Fruit fly (Drosophila melanogaster) whole organism, embryonic: Measurements from ENCODE around the gene simj.

Experiments used
- CG1024 ChIP-seq: fragments of 200-800 bp; sonication (Bioruptor generic); IDR thresholded peaks from 2 replicates; pipeline ENCODE4 v1.3.6; 2022; ENCODE audit warnings: missing biosample characterization, missing genetic modification characterization
- CG10274 ChIP-seq: fragments of 200-800 bp; sonication (Bioruptor generic); optimal IDR thresholded peaks from 3 replicates; lab custom pipeline; 2017; ENCODE audit warnings: missing biosample characterization, mild to moderate bottlenecking, missing genetic modification characterization
- CG10959 ChIP-seq: fragments of 200-800 bp; sonication (Bioruptor generic); IDR thresholded peaks from 2 replicates; pipeline ENCODE4 v1.3.6; 2022; ENCODE audit warnings: missing biosample characterization, missing genetic modification characterization
- CG11456 ChIP-seq: fragments of 200-800 bp; sonication (Bioruptor generic); IDR thresholded peaks from 3 replicates; pipeline ENCODE4 v1.3.6; 2022; ENCODE audit warnings: missing biosample characterization, missing genetic modification characterization
- CG11504 ChIP-seq: fragments of 200-800 bp; sonication (Bioruptor generic); optimal IDR thresholded peaks from 3 replicates; lab custom pipeline; 2019; ENCODE audit warnings: missing biosample characterization, mild to moderate bottlenecking, missing genetic modification characterization, moderate library complexity
- CG12942 ChIP-seq: fragments of 200-800 bp; sonication (Bioruptor generic); optimal IDR thresholded peaks from 3 replicates; lab custom pipeline; 2016; ENCODE audit warnings: missing biosample characterization, missing genetic modification characterization
- CG13775 ChIP-seq: fragments of 200-800 bp; sonication (Bioruptor generic); optimal IDR thresholded peaks from 3 replicates; lab custom pipeline; 2017; ENCODE audit warnings: missing biosample characterization, mild to moderate bottlenecking, missing genetic modification characterization
- CG14014 ChIP-seq: fragments of 200-800 bp; sonication (Bioruptor generic); IDR thresholded peaks from 2 replicates; pipeline ENCODE4 v1.3.6; 2022; ENCODE audit warnings: missing biosample characterization, missing genetic modification characterization
- CG15269 ChIP-seq: fragments of 200-800 bp; sonication (Bioruptor generic); optimal IDR thresholded peaks from 2 replicates; lab custom pipeline; 2018; ENCODE audit warnings: missing biosample characterization, mild to moderate bottlenecking, missing genetic modification characterization, moderate library complexity
- CG15514 ChIP-seq: fragments of 200-800 bp; sonication (Bioruptor generic); optimal IDR thresholded peaks from 3 replicates; lab custom pipeline; 2017; ENCODE audit warnings: missing biosample characterization, missing genetic modification characterization, mild to moderate bottlenecking, moderate library complexity, missing genetic modification reagents
- CG1647 ChIP-seq: fragments of 200-800 bp; sonication (Bioruptor generic); optimal IDR thresholded peaks from 3 replicates; lab custom pipeline; 2016; ENCODE audit warnings: missing biosample characterization, missing genetic modification characterization
- CG17385 ChIP-seq: fragments of 200-800 bp; sonication (Bioruptor generic); optimal IDR thresholded peaks from 3 replicates; lab custom pipeline; 2018; ENCODE audit warnings: missing biosample characterization, mild to moderate bottlenecking, missing genetic modification characterization
- CG17568 ChIP-seq: fragments of 200-800 bp; sonication (Bioruptor generic); optimal IDR thresholded peaks from 2 replicates; lab custom pipeline; 2018; ENCODE audit warnings: missing biosample characterization, mild to moderate bottlenecking, missing genetic modification characterization, moderate library complexity
- CG18262 ChIP-seq: fragments of 200-800 bp; optimal IDR thresholded peaks from 3 replicates; lab custom pipeline; 2019; ENCODE audit warnings: missing biosample characterization, mild to moderate bottlenecking, missing genetic modification characterization, moderate library complexity
- CG2889 ChIP-seq: fragments of 200-800 bp; sonication (Bioruptor generic); IDR thresholded peaks from 3 replicates; pipeline ENCODE4 v1.3.6; 2022; ENCODE audit warnings: missing biosample characterization, missing genetic modification characterization
- CG30431 ChIP-seq: fragments of 200-800 bp; sonication (Bioruptor generic); optimal IDR thresholded peaks from 2 replicates; lab custom pipeline; 2017; ENCODE audit warnings: missing biosample characterization, missing genetic modification characterization
- CG31224 ChIP-seq: fragments of 200-800 bp; sonication (Bioruptor generic); IDR thresholded peaks from 2 replicates; pipeline ENCODE4 v1.3.6; 2022; ENCODE audit warnings: missing biosample characterization, missing genetic modification characterization
- CG6683 ChIP-seq: fragments of 200-800 bp; sonication (Bioruptor generic); optimal IDR thresholded peaks from 2 replicates; lab custom pipeline; 2017; ENCODE audit warnings: missing biosample characterization, mild to moderate bottlenecking, missing genetic modification characterization, missing genetic modification reagents
- D19B ChIP-seq: fragments of 200-800 bp; sonication (Bioruptor generic); optimal IDR thresholded peaks from 2 replicates; lab custom pipeline; 2017; ENCODE audit warnings: missing biosample characterization, mild to moderate bottlenecking, missing genetic modification characterization
- Dek ChIP-seq: fragments of 200-800 bp; sonication (Bioruptor generic); optimal IDR thresholded peaks from 3 replicates; lab custom pipeline; 2019; ENCODE audit warnings: missing biosample characterization, mild to moderate bottlenecking, missing genetic modification characterization, moderate library complexity
- Doc3 ChIP-seq: fragments of 200-800 bp; sonication (Bioruptor generic); IDR thresholded peaks from 3 replicates; pipeline ENCODE4 v1.3.6; 2022; ENCODE audit warnings: missing biosample characterization, missing genetic modification characterization; ENCODE audit not compliant: partially characterized antibody
- Eip74EF ChIP-seq, 2 experiments: fragments of 200-800 bp in 1 of 2; fragments of >200 bp in 1 of 2; sonication (Bioruptor generic) in 1 of 2; optimal IDR thresholded peaks; 2 replicates each; lab custom pipeline; 2017 to 2019; ENCODE audit warnings: missing biosample characterization in 2 of 2, missing genetic modification characterization in 2 of 2, mild to moderate bottlenecking in 1 of 2, moderate library complexity in 1 of 2
- Ets65A ChIP-seq: fragments of 200-800 bp; sonication (Bioruptor generic); peaks from one replicate; lab custom pipeline; 2016; ENCODE audit warnings: missing biosample characterization, missing genetic modification characterization
- Hmr ChIP-seq: fragments of 200-800 bp; sonication (Bioruptor generic); optimal IDR thresholded peaks from 3 replicates; lab custom pipeline; 2017; ENCODE audit warnings: mild to moderate bottlenecking, missing biosample characterization, missing genetic modification reagents, missing genetic modification characterization
- Mad ChIP-seq: fragments of 200-800 bp; sonication (Bioruptor generic); optimal IDR thresholded peaks from 2 replicates; lab custom pipeline; 2016; ENCODE audit warnings: missing biosample characterization, missing genetic modification characterization
- NfI ChIP-seq: fragments of 200-800 bp; sonication (Bioruptor generic); optimal IDR thresholded peaks from 3 replicates; lab custom pipeline; 2018; ENCODE audit warnings: missing biosample characterization, mild to moderate bottlenecking, missing genetic modification characterization, moderate library complexity
- Ptx1 ChIP-seq: fragments of 200-800 bp; sonication (Bioruptor generic); IDR thresholded peaks from 2 replicates; pipeline ENCODE4 v1.3.6; 2022; ENCODE audit warnings: missing biosample characterization, missing genetic modification characterization
- Scr ChIP-seq: fragments of 200-800 bp; sonication (Bioruptor generic); IDR thresholded peaks from 2 replicates; pipeline ENCODE4 v1.3.6; 2022; ENCODE audit warnings: missing biosample characterization, missing genetic modification characterization; ENCODE audit not compliant: partially characterized antibody
- ci ChIP-seq: fragments of 200-800 bp; sonication (Bioruptor generic); IDR thresholded peaks from 3 replicates; pipeline ENCODE4 v1.3.6; 2022; ENCODE audit warnings: missing biosample characterization, missing genetic modification characterization
- crc ChIP-seq: fragments of 200-800 bp; sonication (Bioruptor generic); optimal IDR thresholded peaks from 2 replicates; lab custom pipeline; 2016; ENCODE audit warnings: missing biosample characterization, missing genetic modification characterization
- dan ChIP-seq: fragments of 200-800 bp; sonication (Bioruptor generic); IDR thresholded peaks from 2 replicates; pipeline ENCODE4 v1.3.6; 2022; ENCODE audit warnings: missing biosample characterization, missing genetic modification characterization
- disco-r ChIP-seq: fragments of 200-800 bp; sonication (Bioruptor generic); optimal IDR thresholded peaks from 2 replicates; lab custom pipeline; 2016; ENCODE audit warnings: missing biosample characterization, missing genetic modification characterization
- gro ChIP-seq: fragments of 200-800 bp; sonication (Bioruptor generic); optimal IDR thresholded peaks from 2 replicates; lab custom pipeline; 2016; ENCODE audit warnings: missing biosample characterization, missing genetic modification characterization
- ken ChIP-seq: fragments of 200-800 bp; sonication (Bioruptor generic); IDR thresholded peaks from 3 replicates; pipeline ENCODE4 v1.3.6; 2022; ENCODE audit warnings: missing biosample characterization, missing genetic modification characterization
- mam ChIP-seq: fragments of 200-800 bp; sonication (Bioruptor generic); optimal IDR thresholded peaks from 3 replicates; lab custom pipeline; 2016; ENCODE audit warnings: missing biosample characterization, missing genetic modification characterization
- nerfin-1 ChIP-seq: fragments of 200-800 bp; sonication (Bioruptor generic); optimal IDR thresholded peaks from 3 replicates; lab custom pipeline; 2019; ENCODE audit warnings: missing biosample characterization, mild to moderate bottlenecking, missing genetic modification characterization, moderate library complexity
- nmo ChIP-seq: fragments of 200-800 bp; sonication (Bioruptor generic); optimal IDR thresholded peaks from 2 replicates; lab custom pipeline; 2018; ENCODE audit warnings: missing biosample characterization, mild to moderate bottlenecking, missing genetic modification characterization, moderate library complexity
- otp ChIP-seq: fragments of 200-800 bp; sonication (Bioruptor generic); IDR thresholded peaks from 3 replicates; pipeline ENCODE4, ENCODE4 v1.3.6; 2022; ENCODE audit warnings: missing biosample characterization, missing genetic modification characterization
- pum ChIP-seq: fragments of 200-800 bp; sonication (Bioruptor generic); optimal IDR thresholded peaks from 2 replicates; lab custom pipeline; 2016; ENCODE audit warnings: missing biosample characterization, missing genetic modification characterization
- ro ChIP-seq: fragments of 200-800 bp; sonication (Bioruptor generic); IDR thresholded peaks from 2 replicates; pipeline ENCODE4 v1.3.6; 2022; ENCODE audit warnings: missing biosample characterization, missing genetic modification characterization
- sr ChIP-seq: fragments of 200-800 bp; sonication (Bioruptor generic); IDR thresholded peaks from 3 replicates; pipeline ENCODE4 v1.3.6; 2022; ENCODE audit warnings: missing biosample characterization, missing genetic modification characterization
- sug ChIP-seq: fragments of 200-800 bp; optimal IDR thresholded peaks from 2 replicates; lab custom pipeline; 2019; ENCODE audit warnings: missing biosample characterization, mild to moderate bottlenecking, missing genetic modification characterization, moderate library complexity
- tap ChIP-seq: fragments of 200-800 bp; optimal IDR thresholded peaks from 3 replicates; lab custom pipeline; 2019; ENCODE audit warnings: missing biosample characterization, mild to moderate bottlenecking, missing genetic modification characterization, moderate library complexity
- tna ChIP-seq: fragments of 200-800 bp; sonication (Bioruptor generic); IDR thresholded peaks from 2 replicates; pipeline ENCODE4 v1.3.6; 2022; ENCODE audit warnings: missing biosample characterization, missing genetic modification characterization; ENCODE audit not compliant: partially characterized antibody
- tx ChIP-seq: fragments of 200-800 bp; sonication (Bioruptor generic); optimal IDR thresholded peaks from 2 replicates; lab custom pipeline; 2016; ENCODE audit warnings: missing biosample characterization, missing genetic modification characterization
- vfl ChIP-seq: fragments of 200-800 bp; sonication (Bioruptor generic); optimal IDR thresholded peaks from 2 replicates; lab custom pipeline; 2016; ENCODE audit warnings: missing biosample characterization, missing genetic modification characterization
- vvl ChIP-seq: fragments of 200-800 bp; sonication (Bioruptor generic); IDR thresholded peaks from 2 replicates; pipeline ENCODE4 v1.3.6; 2022; ENCODE audit warnings: missing biosample characterization, missing genetic modification characterization
- z ChIP-seq: fragments of 200-800 bp; sonication (Bioruptor generic); IDR thresholded peaks from 3 replicates; pipeline ENCODE4 v1.3.6; 2022; ENCODE audit warnings: missing biosample characterization, missing genetic modification characterization
- zfh2 ChIP-seq: fragments of 200-800 bp; sonication (Bioruptor generic); optimal IDR thresholded peaks from 2 replicates; lab custom pipeline; 2016; ENCODE audit warnings: missing biosample characterization, missing genetic modification characterization

simj gene

DNA sequence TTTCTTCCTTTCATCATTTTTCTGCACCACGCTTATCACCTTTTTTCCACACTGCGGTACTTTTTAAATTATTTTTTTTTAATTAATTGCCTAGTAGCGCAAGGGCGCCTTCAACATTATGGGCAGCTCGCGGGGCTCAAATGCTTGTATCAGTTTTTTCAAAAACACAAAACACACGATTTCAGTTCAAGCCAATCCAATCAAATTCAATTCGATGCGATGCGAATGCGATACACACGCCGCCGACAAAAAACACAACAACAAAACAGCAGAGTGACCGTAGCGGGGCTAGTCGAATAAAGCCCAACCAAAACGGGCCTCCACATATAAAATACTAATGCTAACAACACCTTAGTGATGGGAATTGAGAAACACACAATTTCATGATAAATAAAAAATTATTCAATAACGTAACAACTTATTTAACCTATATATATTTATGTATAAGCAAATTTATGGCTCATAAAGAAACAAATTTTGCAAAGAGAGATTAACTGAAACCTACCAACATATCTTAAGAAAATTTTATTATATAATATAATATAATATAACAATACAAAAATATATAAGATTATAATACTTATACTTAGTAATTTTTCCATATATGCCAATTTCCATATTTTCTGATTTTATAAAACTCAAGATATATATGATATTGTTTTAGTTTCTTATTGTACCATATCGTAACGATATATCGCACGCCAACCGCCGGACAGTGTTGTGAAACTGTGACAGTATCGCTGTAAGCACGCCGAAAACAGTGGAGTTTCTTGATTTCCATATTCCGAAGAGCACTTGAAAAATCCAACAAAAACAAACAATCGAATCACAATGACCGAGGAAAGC, 3.6 kb upstream of the simj start, which contains the start of the genes CG32066 and CG8003 (continued):
- peak; percentile 83; the same call in 2 of the 3 replicates for TF ChIP-seq Doc3
- peak; percentile 89 for TF ChIP-seq Ets65A (GFP tag; lab: Kevin White, UChicago)
- TF ChIP-seq nmo (GFP tag; lab: Kevin White, UChicago): peak; percentile 9
- TF ChIP-seq ken (GFP tag; lab: Robert Waterston, UW): peak; percentile 28; the same call in 1 of the 3 replicates
- TF ChIP-seq tx (GFP tag; lab: Kevin White, UChicago): no peak
- TF ChIP-seq CG30431 (GFP tag; lab: Kevin White, UChicago): no peak
- TF ChIP-seq CG2889 (GFP tag; lab: Robert Waterston, UW): no peak
- peak; percentile 57 for TF ChIP-seq gro (GFP tag; lab: Kevin White, UChicago)
- TF ChIP-seq disco-r (GFP tag; lab: Kevin White, UChicago): no peak
- peak; percentile 62; the same call in 2 of the 3 replicates for TF ChIP-seq ci (GFP tag; lab: Robert Waterston, UW)
- no peak for TF ChIP-seq D19B
- TF ChIP-seq otp (GFP tag; lab: Robert Waterston, UW): no peak
- peak; percentile 50 for TF ChIP-seq CG11504
- peak; percentile 64 for TF ChIP-seq CG15269 (tag; lab: Kevin White, UChicago)
- TF ChIP-seq crc (GFP tag; lab: Kevin White, UChicago): no peak
- no peak for TF ChIP-seq z (GFP tag; lab: Robert Waterston, UW)
- no peak for TF ChIP-seq sr (GFP tag; lab: Robert Waterston, UW)
- 0 out of 2 replicates have a peak, but pooled peaks have one; percentile 35 for TF ChIP-seq Ptx1 (GFP tag; lab: Robert Waterston, UW)
- peak; percentile 40 for TF ChIP-seq vfl (GFP tag; lab: Kevin White, UChicago)
- no peak for TF ChIP-seq ro (GFP tag; lab: Robert Waterston, UW)
- peak; percentile 22 for TF ChIP-seq Dek (tag; lab: Kevin White, UChicago)
- peak; percentile 24 for TF ChIP-seq CG17385 (GFP tag; lab: Kevin White, UChicago)
- TF ChIP-seq Scr (GFP tag; lab: Robert Waterston, UW): peak; percentile 91
- peak; percentile 55 for TF ChIP-seq CG18262 (tag; lab: Kevin White, UChicago)
- peak; percentile 86 for TF ChIP-seq tna (GFP tag; lab: Robert Waterston, UW)
- TF ChIP-seq CG13775 (GFP tag; lab: Kevin White, UChicago): peak; percentile 55
- peak; percentile 28 for TF ChIP-seq CG12942 (GFP tag; lab: Kevin White, UChicago)
- peak; percentile 16 for TF ChIP-seq Hmr
- TF ChIP-seq vvl (GFP tag; lab: Robert Waterston, UW): peak; percentile 32
- no peak for TF ChIP-seq CG10274 (GFP tag; lab: Kevin White, UChicago)
- peak; percentile 96 for TF ChIP-seq nerfin-1
- no peak for TF ChIP-seq CG6683 (GFP tag; lab: Kevin White, UChicago)
- peak; percentile 57 for TF ChIP-seq CG15514 (GFP tag; lab: Kevin White, UChicago)
- TF ChIP-seq CG1647 (GFP tag; lab: Kevin White, UChicago): peak; percentile 1
- TF ChIP-seq tap: no peak
- TF ChIP-seq sug (tag; lab: Kevin White, UChicago): peak; percentile 41
- peak; percentile 41; the same call in 1 of the 2 replicates for TF ChIP-seq CG14014
- no peak; the same call in 1 of the 2 replicates for TF ChIP-seq CG1024 (GFP tag; lab: Robert Waterston, UW)
- peak; percentile 42 for TF ChIP-seq NfI (GFP tag; lab: Kevin White, UChicago)
- TF ChIP-seq CG10959: no peak
- TF ChIP-seq Mad (GFP tag; lab: Kevin White, UChicago): peak; percentile 20
- peak; percentile 3 for TF ChIP-seq mam
- TF ChIP-seq CG31224 (GFP tag; lab: Robert Waterston, UW): no peak
- TF ChIP-seq CG17568 (GFP tag; lab: Kevin White, UChicago): peak; percentile 61
- peak; percentile 52; the same call in 1 of the 3 replicates for TF ChIP-seq CG11456
- TF ChIP-seq pum (GFP tag; lab: Kevin White, UChicago): no peak
- TF ChIP-seq Eip74EF (GFP tag; optimal IDR thresholded peaks at IDR 0.05; lab: Kevin White, UChicago): peak in 1 of 2 experiments; percentile 24
- TF ChIP-seq zfh2: peak; percentile 27
- TF ChIP-seq dan (GFP tag; lab: Robert Waterston, UW): no peak
